Worm (Caenorhabditis elegans) whole organism, L4 larva: ENCODE data around the gene sre-6.

ENCODE experiments used
- D1046.2 ChIP-seq: fragments of 200-800 bp; sonication (Bioruptor generic); IDR thresholded peaks from 2 replicates; pipeline ENCODE4 v1.3.6; 2022; ENCODE audit warnings: missing genetic modification characterization, missing compliant biosample characterization
- T20F7.1 ChIP-seq: fragments of 200-800 bp; sonication (Bioruptor generic); optimal IDR thresholded peaks from 2 replicates; lab custom pipeline; 2018; ENCODE audit warnings: mild to moderate bottlenecking, missing genetic modification characterization, missing compliant biosample characterization
- Y105C5A.15 ChIP-seq: fragments of 200-800 bp; sonication (Bioruptor generic); IDR thresholded peaks from 2 replicates; pipeline ENCODE4 v1.3.6; 2022; ENCODE audit warnings: missing genetic modification characterization, missing compliant biosample characterization
- Y75B8A.6 ChIP-seq: fragments of 200-800 bp; sonication (Bioruptor generic); IDR thresholded peaks from 2 replicates; pipeline ENCODE4 v1.3.6; 2022; ENCODE audit warnings: missing genetic modification reagents, missing genetic modification characterization, missing compliant biosample characterization
- ZK546.5 ChIP-seq, 2 experiments: sonication (generic microtip); optimal IDR thresholded peaks; 2 replicates each; lab custom pipeline; 2017; ENCODE audit warnings: missing biosample characterization in 2 of 2, missing genetic modification characterization in 2 of 2
- aly-2 ChIP-seq: sonication (generic microtip); optimal IDR thresholded peaks from 2 replicates; lab custom pipeline; 2018; ENCODE audit warnings: missing biosample characterization, missing genetic modification characterization
- ama-1 ChIP-seq: fragments of 150-350 bp; optimal IDR thresholded peaks from 2 replicates; lab custom pipeline; 2014; ENCODE audit warnings: inconsistent platforms, mixed read lengths
- arid-1 ChIP-seq: fragments of 200-800 bp; sonication (Bioruptor generic); conservative IDR thresholded peaks from 2 replicates; pipeline ENCODE4 v1.3.6; 2022; ENCODE audit warnings: missing genetic modification reagents, missing genetic modification characterization, missing compliant biosample characterization
- ceh-44 ChIP-seq: fragments of 200-800 bp; sonication (Bioruptor generic); IDR thresholded peaks from 2 replicates; pipeline ENCODE4 v1.3.6; 2022; ENCODE audit warnings: missing genetic modification reagents, missing genetic modification characterization, missing compliant biosample characterization
- ceh-82 ChIP-seq: sonication (generic microtip); optimal IDR thresholded peaks from 2 replicates; lab custom pipeline; 2017; ENCODE audit warnings: missing biosample characterization, missing genetic modification characterization
- cey-2 ChIP-seq: sonication (generic microtip); optimal IDR thresholded peaks from 3 replicates; lab custom pipeline; 2017; ENCODE audit warnings: missing genetic modification characterization, mild to moderate bottlenecking, missing compliant biosample characterization, antibody characterized with exemption, borderline replicate concordance; ENCODE audit not compliant: insufficient read depth
- ctbp-1 ChIP-seq: fragments of 200-800 bp; sonication (Bioruptor generic); IDR thresholded peaks from 2 replicates; pipeline ENCODE4 v1.3.6; 2022; ENCODE audit warnings: missing genetic modification reagents, missing genetic modification characterization, missing compliant biosample characterization
- dmd-6 ChIP-seq: fragments of 200-800 bp; sonication (Bioruptor generic); IDR thresholded peaks from 2 replicates; pipeline ENCODE4 v1.3.6; 2022; ENCODE audit warnings: missing genetic modification reagents, missing genetic modification characterization, missing compliant biosample characterization
- dmd-8 ChIP-seq: fragments of 200-800 bp; sonication (Bioruptor generic); IDR thresholded peaks from 2 replicates; pipeline ENCODE4 v1.3.6; 2022; ENCODE audit warnings: missing genetic modification characterization, missing compliant biosample characterization
- dpl-1 ChIP-seq: fragments of 150-350 bp; optimal IDR thresholded peaks from 2 replicates; lab custom pipeline; 2014; ENCODE audit warnings: missing biosample characterization, missing genetic modification reagents, missing genetic modification characterization
- duxl-1 ChIP-seq: sonication (generic microtip); optimal IDR thresholded peaks from 2 replicates; lab custom pipeline; 2016; ENCODE audit warnings: mild to moderate bottlenecking, missing genetic modification characterization, moderate library complexity, missing compliant biosample characterization; ENCODE audit not compliant: poor library complexity
- fkh-10 ChIP-seq: fragments of 150-350 bp; optimal IDR thresholded peaks from 2 replicates; lab custom pipeline; 2014; ENCODE audit warnings: missing biosample characterization, missing genetic modification reagents, missing genetic modification characterization
- fos-1 ChIP-seq: fragments of 150-350 bp; optimal IDR thresholded peaks from 2 replicates; lab custom pipeline; 2014; ENCODE audit warnings: missing biosample characterization, missing genetic modification characterization
- hlh-30 ChIP-seq: sonication (generic microtip); optimal IDR thresholded peaks from 2 replicates; lab custom pipeline; 2017; ENCODE audit warnings: antibody characterized with exemption, mild to moderate bottlenecking, missing genetic modification characterization, missing compliant biosample characterization; ENCODE audit not compliant: insufficient read depth
- lim-7 ChIP-seq: fragments of 200-800 bp; sonication (Bioruptor generic); IDR thresholded peaks from 2 replicates; pipeline ENCODE4 v1.3.6; 2022; ENCODE audit warnings: missing genetic modification characterization, missing compliant biosample characterization
- lin-13 ChIP-seq: fragments of 150-350 bp; optimal IDR thresholded peaks from 2 replicates; lab custom pipeline; 2014; ENCODE audit warnings: missing biosample characterization, missing genetic modification reagents, missing genetic modification characterization
- lin-38 ChIP-seq: fragments of 200-800 bp; sonication (Bioruptor generic); IDR thresholded peaks from 2 replicates; pipeline ENCODE4 v1.3.6; 2022; ENCODE audit warnings: missing genetic modification reagents, missing genetic modification characterization, missing compliant biosample characterization
- lir-3 ChIP-seq: sonication (generic microtip); optimal IDR thresholded peaks from 2 replicates; lab custom pipeline; 2016; ENCODE audit warnings: mild to moderate bottlenecking, missing genetic modification characterization, missing compliant biosample characterization
- mdt-29 ChIP-seq: fragments of 200-800 bp; sonication (Bioruptor generic); IDR thresholded peaks from 2 replicates; pipeline ENCODE4 v1.3.6; 2022; ENCODE audit warnings: missing genetic modification reagents, missing genetic modification characterization, missing compliant biosample characterization
- mep-1 ChIP-seq: fragments of 150-350 bp; sonication (generic microtip); optimal IDR thresholded peaks from 3 replicates; lab custom pipeline; 2014; ENCODE audit warnings: missing biosample characterization, missing genetic modification characterization
- mes-2 ChIP-seq: sonication (generic microtip); optimal IDR thresholded peaks from 2 replicates; lab custom pipeline; 2016; ENCODE audit warnings: missing genotype, mild to moderate bottlenecking, missing genetic modification characterization, missing compliant biosample characterization; ENCODE audit not compliant: poor library complexity, severe bottlenecking
- nhr-102 ChIP-seq: sonication (generic microtip); optimal IDR thresholded peaks from 2 replicates; lab custom pipeline; 2016; ENCODE audit warnings: mild to moderate bottlenecking, missing genetic modification characterization, moderate library complexity, missing compliant biosample characterization
- nhr-237 ChIP-seq: sonication (generic microtip); optimal IDR thresholded peaks from 2 replicates; lab custom pipeline; 2017; ENCODE audit warnings: missing biosample characterization, missing genetic modification characterization
- nhr-41 ChIP-seq: fragments of 200-800 bp; sonication (Bioruptor generic); IDR thresholded peaks from 2 replicates; pipeline ENCODE4 v1.3.6; 2022; ENCODE audit warnings: missing genetic modification reagents, missing genetic modification characterization, missing compliant biosample characterization
- nhr-42 ChIP-seq: fragments of 200-800 bp; sonication (Bioruptor generic); IDR thresholded peaks from 2 replicates; pipeline ENCODE4 v1.3.6; 2022; ENCODE audit warnings: missing genetic modification characterization, missing compliant biosample characterization
- nhr-6 ChIP-seq: fragments of 150-350 bp; optimal IDR thresholded peaks from 2 replicates; lab custom pipeline; 2014; ENCODE audit warnings: missing biosample characterization, missing genetic modification characterization
- nhr-76 ChIP-seq: fragments of 150-350 bp; optimal IDR thresholded peaks from 2 replicates; lab custom pipeline; 2014; ENCODE audit warnings: missing biosample characterization, missing genetic modification characterization
- nhr-77 ChIP-seq: fragments of 150-350 bp; optimal IDR thresholded peaks from 2 replicates; lab custom pipeline; 2014; ENCODE audit warnings: missing biosample characterization, missing genetic modification characterization
- php-3 ChIP-seq: fragments of 200-800 bp; sonication (Bioruptor generic); IDR thresholded peaks from 2 replicates; pipeline ENCODE4 v1.3.6; 2022; ENCODE audit warnings: missing genetic modification reagents, missing genetic modification characterization, missing compliant biosample characterization
- pqm-1 ChIP-seq: sonication (generic microtip); optimal IDR thresholded peaks from 2 replicates; lab custom pipeline; 2017; ENCODE audit warnings: missing biosample characterization, missing genetic modification characterization
- sdz-12 ChIP-seq: fragments of 200-800 bp; sonication (Bioruptor generic); optimal IDR thresholded peaks from 2 replicates; lab custom pipeline; 2018; ENCODE audit warnings: mild to moderate bottlenecking, missing genetic modification characterization, missing compliant biosample characterization
- skn-1 ChIP-seq: fragments of 150-350 bp; optimal IDR thresholded peaks from 2 replicates; lab custom pipeline; 2014; ENCODE audit warnings: missing biosample characterization, missing genetic modification characterization
- snpc-4 ChIP-seq: fragments of 150-350 bp; optimal IDR thresholded peaks from 2 replicates; lab custom pipeline; 2014; ENCODE audit warnings: missing biosample characterization, missing genetic modification characterization
- spr-1 ChIP-seq: sonication (generic microtip); optimal IDR thresholded peaks from 2 replicates; lab custom pipeline; 2016; ENCODE audit warnings: mild to moderate bottlenecking, missing genetic modification characterization, missing compliant biosample characterization
- tag-97 ChIP-seq: fragments of 200-800 bp; sonication (Bioruptor generic); IDR thresholded peaks from 2 replicates; pipeline ENCODE4 v1.3.6; 2022; ENCODE audit warnings: missing genetic modification characterization, missing compliant biosample characterization
- unc-130 ChIP-seq: sonication (generic microtip); optimal IDR thresholded peaks from 2 replicates; lab custom pipeline; 2016; ENCODE audit warnings: missing genetic modification reagents, missing genetic modification characterization, missing compliant biosample characterization
- vab-7 ChIP-seq: fragments of 200-800 bp; sonication (Bioruptor generic); IDR thresholded peaks from 2 replicates; pipeline ENCODE4 v1.3.6; 2022; ENCODE audit warnings: missing genetic modification reagents, missing genetic modification characterization, missing compliant biosample characterization
- zag-1 ChIP-seq: fragments of 150-350 bp; optimal IDR thresholded peaks from 2 replicates; lab custom pipeline; 2014; ENCODE audit warnings: missing biosample characterization, missing genetic modification characterization
- zip-11 ChIP-seq: fragments of 200-800 bp; sonication (Bioruptor generic); IDR thresholded peaks from 2 replicates; pipeline ENCODE4 v1.3.6; 2022; ENCODE audit warnings: missing genetic modification characterization, missing compliant biosample characterization
- zip-2 ChIP-seq: fragments of 150-350 bp; optimal IDR thresholded peaks from 2 replicates; lab custom pipeline; 2014; ENCODE audit warnings: missing biosample characterization, missing genetic modification characterization
- ztf-7 ChIP-seq: fragments of 150-350 bp; optimal IDR thresholded peaks from 2 replicates; lab custom pipeline; 2014; ENCODE audit warnings: missing biosample characterization, missing genetic modification characterization

The sre-6 gene

DNA sequence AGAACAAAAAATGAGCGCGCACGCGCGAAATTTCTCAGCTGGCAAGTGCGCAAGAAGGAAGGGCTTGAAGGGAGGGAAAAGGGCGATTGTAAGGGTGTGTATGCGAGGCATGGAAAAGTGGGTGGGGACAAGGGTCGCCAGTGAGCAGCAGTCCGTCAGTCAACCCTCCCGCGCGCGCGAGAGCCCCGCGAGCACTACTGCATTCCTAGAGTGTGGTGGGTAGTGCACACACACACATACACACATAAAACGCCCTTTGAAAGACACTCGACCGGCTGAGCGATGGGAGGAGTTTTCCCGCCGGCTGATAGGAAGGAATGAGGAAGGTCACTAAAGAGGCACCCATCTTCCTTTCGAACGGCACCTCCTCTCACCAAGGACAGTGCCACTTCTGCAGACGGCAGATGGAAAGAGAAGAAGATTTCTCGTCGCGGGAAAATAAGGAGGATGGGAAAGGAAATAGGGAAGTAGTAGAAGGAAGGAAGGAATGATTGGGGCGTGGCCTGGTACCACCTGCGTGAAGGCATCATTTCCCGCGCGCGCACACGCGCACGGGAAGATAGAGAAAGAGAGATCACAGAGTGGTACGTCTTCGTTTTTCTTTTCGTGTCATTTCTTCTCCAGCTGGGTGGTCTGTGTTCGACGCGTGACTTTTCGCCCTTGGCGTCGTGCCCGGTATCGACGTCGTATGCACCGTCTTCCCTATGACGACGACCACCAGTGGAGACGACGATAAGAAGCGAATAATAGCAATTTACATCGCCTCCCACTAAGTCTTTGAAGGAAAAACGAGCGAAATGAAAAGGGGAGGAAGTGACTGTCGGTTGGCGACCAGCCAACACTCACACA is 45.5 kb downstream of the sre-6 start (continued):
- TF ChIP-seq mep-1 (tag; lab: Kevin White, UChicago) (no peak), zip-2 (tag; lab: Kevin White, UChicago) (no peak), zag-1 (tag; lab: Kevin White, UChicago) (no peak), dmd-8 (GFP tag; lab: Robert Waterston, UW) (no peak), nhr-42 (GFP tag; lab: Robert Waterston, UW) (no peak), nhr-102 (tag; lab: Kevin White, UChicago) (no peak), lir-3 (no peak), lin-38 (no peak), fkh-10 (GFP tag; lab: Kevin White, UChicago) (no peak)

DNA sequence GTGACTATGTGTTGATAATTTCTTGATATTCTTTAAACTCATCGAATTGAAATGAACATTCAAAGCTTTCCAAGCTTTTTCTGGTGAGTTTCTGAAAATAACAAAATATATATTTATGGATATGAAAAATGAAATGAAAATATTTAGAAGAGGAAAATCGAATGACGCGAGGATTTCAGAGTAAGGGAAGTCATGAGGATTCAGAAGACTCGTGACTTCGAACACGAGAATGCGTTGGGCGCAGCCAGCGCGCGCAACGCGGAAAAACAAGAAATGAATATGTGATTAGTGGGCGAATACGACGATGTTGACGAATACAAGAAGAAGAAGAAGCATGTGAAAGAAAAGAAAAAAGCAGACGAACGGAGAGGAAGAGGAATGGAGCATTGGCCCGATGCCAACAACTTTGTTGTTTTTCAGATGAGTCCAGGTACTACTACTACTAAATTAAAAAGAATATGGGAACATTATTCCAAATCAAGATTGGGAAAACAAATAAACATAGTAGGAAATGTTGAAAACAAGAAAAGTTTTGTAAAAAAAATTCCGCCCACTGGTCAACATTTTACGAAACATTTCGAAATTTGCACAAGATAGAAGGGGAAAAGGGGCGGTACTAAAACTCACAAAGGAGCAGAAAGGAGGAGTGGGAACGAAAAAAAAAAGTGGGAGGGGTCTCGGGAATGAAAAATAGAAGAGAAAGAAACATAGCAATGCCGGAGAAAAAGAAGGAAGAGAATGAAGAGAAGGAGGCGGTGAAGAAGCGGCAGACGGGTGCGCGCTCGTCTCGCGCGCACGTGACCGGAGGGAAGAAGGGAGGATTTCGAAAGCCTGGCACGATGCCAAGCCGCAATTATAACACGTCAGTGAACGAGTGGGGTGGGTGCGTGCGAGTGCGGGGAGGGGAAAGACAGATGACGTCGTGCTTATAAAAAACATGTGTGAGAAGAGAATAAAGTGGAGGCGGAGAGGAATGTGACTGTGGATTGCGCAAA is 47.1 kb downstream of the sre-6 start:
- peak; percentile 90 for TF ChIP-seq vab-7
- peak; percentile 77 for TF ChIP-seq nhr-77 (tag; lab: Kevin White, UChicago)
- no peak for TF ChIP-seq sdz-12 (GFP tag; lab: Kevin White, UChicago)
- peak; percentile 82 for TF ChIP-seq nhr-42 (GFP tag; lab: Robert Waterston, UW)
- TF ChIP-seq T20F7.1 (GFP tag; lab: Kevin White, UChicago): peak; percentile 57
- TF ChIP-seq dmd-6 (GFP tag; lab: Robert Waterston, UW): peak; percentile 98
- TF ChIP-seq fos-1: no peak
- peak; percentile 46 for TF ChIP-seq lin-13 (GFP tag; lab: Kevin White, UChicago)
- peak; percentile 63 for TF ChIP-seq dpl-1 (GFP tag; lab: Kevin White, UChicago)
- peak; percentile 29 for TF ChIP-seq spr-1
- no peak for TF ChIP-seq nhr-237 (tag; lab: Kevin White, UChicago)
- TF ChIP-seq pqm-1 (tag; lab: Kevin White, UChicago): no peak
- TF ChIP-seq ama-1 (lab: Kevin White, UChicago): no peak
- TF ChIP-seq ctbp-1 (GFP tag; lab: Robert Waterston, UW): peak; percentile 99
- no peak for TF ChIP-seq ceh-44 (GFP tag; lab: Robert Waterston, UW)
- TF ChIP-seq ztf-7 (tag; lab: Kevin White, UChicago): no peak
- TF ChIP-seq nhr-41: peak; percentile 85
- peak; percentile 93 for TF ChIP-seq fkh-10 (GFP tag; lab: Kevin White, UChicago)
- TF ChIP-seq zip-11 (GFP tag; lab: Robert Waterston, UW): no peak
- TF ChIP-seq duxl-1 (tag; lab: Kevin White, UChicago): no peak
- 0 out of 2 replicates have a peak, but pooled peaks have one; percentile 67 for TF ChIP-seq D1046.2 (GFP tag; lab: Robert Waterston, UW)
- peak; percentile 44 for TF ChIP-seq mes-2
- TF ChIP-seq mdt-29 (GFP tag; lab: Robert Waterston, UW): peak; percentile 69
- TF ChIP-seq nhr-76 (tag; lab: Kevin White, UChicago): no peak
- no peak for TF ChIP-seq ZK546.5 (tag; optimal IDR thresholded peaks at IDR 0.05; lab: Kevin White, UChicago)
- TF ChIP-seq skn-1 (tag; lab: Kevin White, UChicago): no peak
- peak; percentile 15 for TF ChIP-seq zag-1 (tag; lab: Kevin White, UChicago)
- no peak for TF ChIP-seq Y75B8A.6 (GFP tag; lab: Robert Waterston, UW)
- peak; percentile 65 for TF ChIP-seq snpc-4 (tag; lab: Kevin White, UChicago)
- peak; percentile 98 for TF ChIP-seq hlh-30 (tag; lab: Kevin White, UChicago)
- no peak for TF ChIP-seq cey-2 (tag; lab: Kevin White, UChicago)
- no peak for TF ChIP-seq nhr-6 (tag; lab: Kevin White, UChicago)
- no peak for TF ChIP-seq unc-130 (GFP tag; lab: Kevin White, UChicago)
- peak; percentile 75 for TF ChIP-seq arid-1
- no peak for TF ChIP-seq aly-2 (tag; lab: Kevin White, UChicago)
- TF ChIP-seq Y105C5A.15: no peak
- TF ChIP-seq tag-97: no peak
- TF ChIP-seq php-3 (GFP tag; lab: Robert Waterston, UW): peak; percentile 76
- TF ChIP-seq lim-7 (GFP tag; lab: Robert Waterston, UW): 0 out of 2 replicates have a peak, but pooled peaks have one; percentile 36
- TF ChIP-seq nhr-102 (tag; lab: Kevin White, UChicago): peak; percentile 56
- no peak for TF ChIP-seq ceh-82 (tag; lab: Kevin White, UChicago)
